Fruit fly (Drosophila melanogaster) whole organism, pupa: ENCODE results near the gene CG32087.

Experiments used
- CG12605 ChIP-seq: fragments of 200-800 bp; sonication (Bioruptor generic); IDR thresholded peaks from 2 replicates; pipeline ENCODE4 v1.3.6; 2022; ENCODE audit warnings: missing biosample characterization, missing genetic modification characterization
- CG13204 ChIP-seq: fragments of 200-800 bp; sonication (Bioruptor generic); optimal IDR thresholded peaks from 2 replicates; lab custom pipeline; 2018; ENCODE audit warnings: missing biosample characterization, mild to moderate bottlenecking, missing genetic modification characterization, moderate library complexity
- CG14655 ChIP-seq: fragments of 200-800 bp; sonication (Bioruptor generic); optimal IDR thresholded peaks from 3 replicates; lab custom pipeline; 2017; ENCODE audit warnings: mild to moderate bottlenecking, missing biosample characterization, missing genetic modification reagents, missing genetic modification characterization
- CG15710 ChIP-seq: fragments of 200-800 bp; sonication (Bioruptor generic); optimal IDR thresholded peaks from 2 replicates; lab custom pipeline; 2018; ENCODE audit warnings: missing biosample characterization, mild to moderate bottlenecking, missing genetic modification characterization, moderate library complexity
- CG17806 ChIP-seq: fragments of 200-800 bp; sonication (Bioruptor generic); optimal IDR thresholded peaks from 2 replicates; lab custom pipeline; 2018; ENCODE audit warnings: missing biosample characterization, mild to moderate bottlenecking, missing genetic modification characterization, moderate library complexity
- CG34367 ChIP-seq: fragments of 200-800 bp; sonication (Bioruptor generic); optimal IDR thresholded peaks from 2 replicates; lab custom pipeline; 2018; ENCODE audit warnings: missing biosample characterization, mild to moderate bottlenecking, missing genetic modification characterization
- CG4496 ChIP-seq: fragments of 200-800 bp; sonication (Bioruptor generic); IDR thresholded peaks from 3 replicates; pipeline ENCODE4 v1.3.6; 2022; ENCODE audit warnings: missing biosample characterization, missing genetic modification characterization
- CG8301 ChIP-seq: fragments of 200-800 bp; sonication (Bioruptor generic); optimal IDR thresholded peaks from 2 replicates; lab custom pipeline; 2018; ENCODE audit warnings: missing biosample characterization, mild to moderate bottlenecking, missing genetic modification characterization
- Ets98B ChIP-seq: fragments of 200-800 bp; sonication (Bioruptor generic); IDR thresholded peaks from 2 replicates; pipeline ENCODE4 v1.3.6; 2022; ENCODE audit warnings: missing biosample characterization, missing genetic modification characterization
- Pif1A ChIP-seq: fragments of 200-800 bp; sonication (Bioruptor generic); optimal IDR thresholded peaks from 3 replicates; lab custom pipeline; 2016; ENCODE audit warnings: missing biosample characterization, missing genetic modification characterization
- Pif1B ChIP-seq: fragments of 200-800 bp; sonication (Bioruptor generic); optimal IDR thresholded peaks from 3 replicates; lab custom pipeline; 2016; ENCODE audit warnings: missing biosample characterization, missing genetic modification characterization
- gl ChIP-seq: fragments of 200-800 bp; sonication (Bioruptor generic); optimal IDR thresholded peaks from 2 replicates; lab custom pipeline; 2018; ENCODE audit warnings: missing biosample characterization, mild to moderate bottlenecking, missing genetic modification characterization
- rn ChIP-seq: fragments of 200-800 bp; sonication (Bioruptor generic); IDR thresholded peaks from 2 replicates; pipeline ENCODE4 v1.3.6; 2022; ENCODE audit warnings: missing biosample characterization, missing genetic modification characterization

DNA sequence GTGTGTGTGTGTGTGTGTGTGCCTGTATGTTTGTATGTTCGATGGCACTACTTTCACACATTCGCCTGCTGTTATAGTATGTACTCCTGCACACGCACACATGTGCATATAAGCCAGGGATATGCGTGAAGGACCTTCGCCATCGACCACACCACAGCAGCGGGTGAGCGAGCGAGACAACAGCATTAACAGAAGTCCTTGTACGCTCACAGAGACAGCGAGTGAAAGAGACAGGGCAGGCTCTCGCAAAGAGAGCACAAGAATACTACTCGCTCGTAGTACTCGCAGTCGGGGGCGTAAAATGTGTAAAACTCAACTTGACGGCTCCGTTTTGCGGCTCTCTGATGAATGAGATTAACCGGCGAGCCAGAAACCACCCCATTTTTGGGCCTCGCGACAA lies 33.0 kb downstream of the CG32087 start:
- TF ChIP-seq CG14655 (GFP tag; lab: Kevin White, UChicago) = no peak
- no peak for TF ChIP-seq Pif1B (GFP tag; lab: Kevin White, UChicago)
- TF ChIP-seq CG12605 (GFP tag; lab: Robert Waterston, UW) = no peak
- TF ChIP-seq CG15710 (tag; lab: Kevin White, UChicago) = no peak
- TF ChIP-seq CG8301 = no peak
- TF ChIP-seq CG13204 (GFP tag; lab: Kevin White, UChicago) = no peak
- no peak for TF ChIP-seq CG34367 (tag; lab: Kevin White, UChicago)
- TF ChIP-seq CG4496 (GFP tag; lab: Robert Waterston, UW) = no peak
- TF ChIP-seq gl (tag; lab: Kevin White, UChicago) = no peak
- no peak for TF ChIP-seq Pif1A
- no peak for TF ChIP-seq rn (GFP tag; lab: Robert Waterston, UW)
- no peak for TF ChIP-seq Ets98B (GFP tag; lab: Robert Waterston, UW)
- TF ChIP-seq CG17806 (tag; lab: Kevin White, UChicago) = no peak
